Worm (Caenorhabditis elegans): Measurements from ENCODE around the gene T18D3.6.

The T18D3.6 gene

DNA sequence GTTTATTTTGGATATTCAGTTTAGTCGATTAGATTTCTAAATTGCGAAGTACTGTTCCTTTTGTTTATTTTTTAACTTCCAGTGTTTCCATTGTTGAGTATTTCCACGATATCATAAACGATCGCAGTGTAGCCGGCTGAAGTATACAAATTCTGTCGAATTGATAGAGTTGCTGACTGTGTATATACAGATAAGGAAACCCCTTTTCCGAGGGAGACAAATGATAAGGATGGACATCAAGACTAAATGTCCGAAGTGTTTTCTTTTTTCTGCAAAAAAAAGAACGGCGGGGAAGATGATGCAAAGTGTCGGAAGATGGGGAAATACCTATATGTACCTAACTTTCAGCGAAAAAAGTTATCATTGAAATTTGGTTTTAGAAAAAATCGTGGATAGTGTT is 3.1 kb upstream of the T18D3.6 start:
- TF ChIP-seq sea-1 (GFP tag; conservative IDR thresholded peaks at IDR 0.05), result no peak
- no peak for TF ChIP-seq tra-4 (tag; optimal IDR thresholded peaks at IDR 0.05)
- no peak for TF ChIP-seq hmbx-1 (tag; optimal IDR thresholded peaks at IDR 0.05)
- no peak for TF ChIP-seq flt-1 (GFP tag; IDR thresholded peaks at IDR 0.05)
- no peak for TF ChIP-seq F13C5.2 (tag; optimal IDR thresholded peaks at IDR 0.05)
- no peak for TF ChIP-seq hnd-1 (tag; optimal IDR thresholded peaks at IDR 0.05)
- TF ChIP-seq pes-1 (GFP tag; IDR thresholded peaks at IDR 0.05), result no peak
- TF ChIP-seq ceh-36 (tag; optimal IDR thresholded peaks at IDR 0.05), result no peak
- no peak for TF ChIP-seq ets-7 (tag; optimal IDR thresholded peaks at IDR 0.05)
- no peak for TF ChIP-seq scrt-1 (GFP tag; IDR thresholded peaks at IDR 0.05)
- TF ChIP-seq aly-1 (tag; optimal IDR thresholded peaks at IDR 0.05), result no peak
- TF ChIP-seq hmg-4 (GFP tag; optimal IDR thresholded peaks at IDR 0.05), result no peak
- TF ChIP-seq tbx-11 (GFP tag; IDR thresholded peaks at IDR 0.05), result no peak

DNA sequence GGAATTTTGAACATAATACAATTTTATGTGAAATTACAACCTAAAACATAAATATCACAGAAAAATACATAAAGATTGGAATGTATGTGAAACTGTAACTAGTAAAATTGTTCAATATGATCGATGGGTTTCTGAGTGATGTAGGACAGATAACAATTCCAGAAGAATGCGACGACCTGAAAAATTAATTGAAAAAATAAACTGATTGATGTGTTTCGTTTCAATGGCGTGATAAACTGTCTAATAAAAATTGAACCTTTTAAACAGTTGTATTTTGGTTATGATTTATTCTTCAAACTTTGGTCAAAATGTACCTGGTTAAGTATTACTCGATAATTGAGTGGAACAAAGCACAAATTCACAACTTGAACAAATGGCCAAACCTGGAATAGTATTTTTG is 1.6 kb downstream of the T18D3.6 start:
- TF ChIP-seq aly-1 (tag; optimal IDR thresholded peaks at IDR 0.05) (no peak), tbx-11 (GFP tag; IDR thresholded peaks at IDR 0.05) (no peak), hmbx-1 (tag; optimal IDR thresholded peaks at IDR 0.05) (no peak), hnd-1 (tag; optimal IDR thresholded peaks at IDR 0.05) (no peak), hmg-4 (GFP tag; optimal IDR thresholded peaks at IDR 0.05) (no peak), tbx-37 (GFP tag; conservative IDR thresholded peaks at IDR 0.05) (no peak), flt-1 (GFP tag; IDR thresholded peaks at IDR 0.05) (no peak), ets-7 (tag; optimal IDR thresholded peaks at IDR 0.05) (no peak), ama-1 (optimal IDR thresholded peaks at IDR 0.05) (no peak), ceh-13 (GFP tag; optimal IDR thresholded peaks at IDR 0.05) (no peak), ceh-36 (tag; optimal IDR thresholded peaks at IDR 0.05) (no peak), sea-1 (GFP tag; conservative IDR thresholded peaks at IDR 0.05) (no peak), scrt-1 (GFP tag; IDR thresholded peaks at IDR 0.05) (no peak), B0310.2 (tag; optimal IDR thresholded peaks at IDR 0.05) (no peak), pes-1 (GFP tag; IDR thresholded peaks at IDR 0.05) (no peak), tra-4 (tag; optimal IDR thresholded peaks at IDR 0.05) (no peak), F13C5.2 (tag; optimal IDR thresholded peaks at IDR 0.05) (no peak)

ce11 chrX:12452143-12452570 is 2.5 kb downstream of the T18D3.6 start:
- TF ChIP-seq aly-1 (tag; optimal IDR thresholded peaks at IDR 0.05) (peak; percentile 44), tra-4 (tag; optimal IDR thresholded peaks at IDR 0.05) (no peak), ceh-36 (tag; optimal IDR thresholded peaks at IDR 0.05) (no peak), B0310.2 (tag; optimal IDR thresholded peaks at IDR 0.05) (no peak), scrt-1 (GFP tag; IDR thresholded peaks at IDR 0.05) (no peak), ama-1 (optimal IDR thresholded peaks at IDR 0.05) (no peak), ceh-13 (GFP tag; optimal IDR thresholded peaks at IDR 0.05) (no peak), pes-1 (GFP tag; IDR thresholded peaks at IDR 0.05) (no peak), hmbx-1 (tag; optimal IDR thresholded peaks at IDR 0.05) (no peak), ets-7 (tag; optimal IDR thresholded peaks at IDR 0.05) (peak; percentile 4), F13C5.2 (tag; optimal IDR thresholded peaks at IDR 0.05) (no peak), sea-1 (GFP tag; conservative IDR thresholded peaks at IDR 0.05) (0 out of 2 replicates have a peak, but pooled peaks have one; percentile 71), tbx-37 (GFP tag; conservative IDR thresholded peaks at IDR 0.05) (no peak), hnd-1 (tag; optimal IDR thresholded peaks at IDR 0.05) (no peak), flt-1 (GFP tag; IDR thresholded peaks at IDR 0.05) (no peak), hmg-4 (GFP tag; optimal IDR thresholded peaks at IDR 0.05) (peak; percentile 76), tbx-11 (GFP tag; IDR thresholded peaks at IDR 0.05) (0 out of 2 replicates have a peak, but pooled peaks have one; percentile 18)

DNA sequence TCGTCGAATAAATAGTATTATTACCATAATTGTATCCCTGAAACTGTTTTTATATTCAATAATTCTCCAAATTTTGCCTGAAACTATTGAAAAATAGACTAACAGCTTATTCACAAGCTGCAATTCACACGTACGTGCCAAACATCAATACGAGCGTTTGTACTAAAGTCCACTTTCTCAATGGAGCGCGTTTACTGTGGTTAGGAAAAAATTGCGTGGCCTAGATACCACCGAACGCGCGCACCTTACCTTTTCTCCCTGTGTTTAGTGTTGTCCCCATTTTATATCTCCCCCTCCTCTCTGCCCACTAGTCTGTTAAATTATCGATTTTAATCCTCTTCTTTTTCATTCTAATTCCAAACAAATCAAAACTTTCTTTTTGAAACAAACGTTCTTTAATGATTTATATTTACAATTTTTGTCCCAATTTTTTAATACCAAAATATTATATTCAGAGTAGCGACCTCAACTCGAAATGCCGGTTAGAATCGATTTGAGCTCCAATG is 4.7 kb downstream of the T18D3.6 start, which contains the start of the genes T18D3.9 and T18D3.1:
TSS of gene T18D3.9 (minus strand) at position 168 of the 506 bp plus-strand sequence.
TSS of gene T18D3.1 (plus strand) at position 456 of the 506 bp plus-strand sequence.
- TF ChIP-seq ceh-36 (tag; optimal IDR thresholded peaks at IDR 0.05) (no peak), ama-1 (optimal IDR thresholded peaks at IDR 0.05) (no peak), aly-1 (tag; optimal IDR thresholded peaks at IDR 0.05) (no peak), hmbx-1 (tag; optimal IDR thresholded peaks at IDR 0.05) (no peak), pes-1 (GFP tag; IDR thresholded peaks at IDR 0.05) (no peak), tbx-11 (GFP tag; IDR thresholded peaks at IDR 0.05) (no peak), tbx-37 (GFP tag; conservative IDR thresholded peaks at IDR 0.05) (no peak), F13C5.2 (tag; optimal IDR thresholded peaks at IDR 0.05) (no peak), B0310.2 (tag; optimal IDR thresholded peaks at IDR 0.05) (no peak), tra-4 (tag; optimal IDR thresholded peaks at IDR 0.05) (no peak), ets-7 (tag; optimal IDR thresholded peaks at IDR 0.05) (no peak), hmg-4 (GFP tag; optimal IDR thresholded peaks at IDR 0.05) (no peak), flt-1 (GFP tag; IDR thresholded peaks at IDR 0.05) (no peak)

DNA sequence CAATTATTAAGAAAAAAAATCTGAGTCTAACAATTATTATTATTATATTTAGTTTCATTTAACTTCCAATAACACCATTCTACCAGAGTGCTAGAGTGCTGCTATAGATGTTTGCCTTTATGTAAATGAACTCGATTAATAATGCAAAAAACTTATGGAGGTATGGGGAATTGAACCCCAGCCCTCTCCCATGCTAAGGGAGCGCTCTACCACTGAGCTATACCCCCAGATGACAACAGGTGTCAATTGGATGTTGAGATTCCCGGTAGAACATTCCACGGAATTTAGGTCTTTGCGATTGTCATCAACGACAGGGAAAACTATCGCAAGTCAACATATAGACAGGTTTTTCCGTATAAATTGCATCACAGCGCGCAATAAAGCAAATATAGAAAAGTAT is 8.3 kb downstream of the T18D3.6 start:
- TF ChIP-seq aly-1 (tag; optimal IDR thresholded peaks at IDR 0.05), result peak; percentile 62
- TF ChIP-seq B0310.2 (tag; optimal IDR thresholded peaks at IDR 0.05), result peak; percentile 68
- TF ChIP-seq ceh-13 (GFP tag; optimal IDR thresholded peaks at IDR 0.05), result peak; percentile 71
- peak; percentile 85 for TF ChIP-seq scrt-1 (GFP tag; IDR thresholded peaks at IDR 0.05)
- TF ChIP-seq ceh-36 (tag; optimal IDR thresholded peaks at IDR 0.05), result peak; percentile 70
- TF ChIP-seq hmg-4 (GFP tag; optimal IDR thresholded peaks at IDR 0.05), result peak; percentile 85
- TF ChIP-seq ets-7 (tag; optimal IDR thresholded peaks at IDR 0.05), result no peak
- peak; percentile 46 for TF ChIP-seq hmbx-1 (tag; optimal IDR thresholded peaks at IDR 0.05)
- TF ChIP-seq ama-1 (optimal IDR thresholded peaks at IDR 0.05), result no peak
- peak; percentile 76 for TF ChIP-seq tbx-11 (GFP tag; IDR thresholded peaks at IDR 0.05)
- peak; percentile 64; the same call in 1 of the 2 replicates for TF ChIP-seq tbx-37 (GFP tag; conservative IDR thresholded peaks at IDR 0.05)
- peak; percentile 29 for TF ChIP-seq tra-4 (tag; optimal IDR thresholded peaks at IDR 0.05)
- peak; percentile 78 for TF ChIP-seq F13C5.2 (tag; optimal IDR thresholded peaks at IDR 0.05)
- TF ChIP-seq hnd-1 (tag; optimal IDR thresholded peaks at IDR 0.05), result peak; percentile 50
- TF ChIP-seq sea-1 (GFP tag; conservative IDR thresholded peaks at IDR 0.05), result peak; percentile 85
- TF ChIP-seq flt-1 (GFP tag; IDR thresholded peaks at IDR 0.05), result peak; percentile 75
- peak; percentile 90 for TF ChIP-seq pes-1 (GFP tag; IDR thresholded peaks at IDR 0.05)

DNA sequence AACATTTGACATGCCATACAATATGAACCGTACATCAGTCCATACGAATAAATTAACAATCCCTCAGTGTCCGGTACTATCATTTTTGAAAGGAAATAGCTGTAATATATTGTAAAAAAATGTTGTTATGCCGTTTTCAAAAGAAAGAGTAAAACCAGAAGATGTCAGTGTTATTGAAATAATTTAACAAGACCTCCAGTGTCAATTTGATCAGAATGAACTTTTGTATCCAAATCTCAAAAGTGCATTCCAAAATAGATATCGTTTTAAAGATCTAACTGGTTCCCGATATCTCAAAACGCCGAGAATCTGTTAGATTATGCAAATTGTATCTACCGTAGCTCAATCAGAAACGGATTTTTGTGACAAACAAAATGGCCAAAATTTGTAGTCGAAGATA is 11.9 kb downstream of the T18D3.6 start, which contains the start of gene odr-7:
TSS of gene odr-7 (minus strand) at position 101 of the 400 bp plus-strand sequence.
- TF ChIP-seq B0310.2 (tag; optimal IDR thresholded peaks at IDR 0.05), result no peak
- no peak for TF ChIP-seq hmbx-1 (tag; optimal IDR thresholded peaks at IDR 0.05)
- TF ChIP-seq ceh-13 (GFP tag; optimal IDR thresholded peaks at IDR 0.05), result no peak
- TF ChIP-seq aly-1 (tag; optimal IDR thresholded peaks at IDR 0.05), result no peak
- TF ChIP-seq flt-1 (GFP tag; IDR thresholded peaks at IDR 0.05), result no peak
- no peak for TF ChIP-seq tra-4 (tag; optimal IDR thresholded peaks at IDR 0.05)
- TF ChIP-seq ama-1 (optimal IDR thresholded peaks at IDR 0.05), result no peak
- TF ChIP-seq pes-1 (GFP tag; IDR thresholded peaks at IDR 0.05), result no peak
- no peak for TF ChIP-seq hnd-1 (tag; optimal IDR thresholded peaks at IDR 0.05)
- TF ChIP-seq scrt-1 (GFP tag; IDR thresholded peaks at IDR 0.05), result no peak

Measured in whole organism, early embryonic.